Worm (Caenorhabditis elegans) whole organism, L4 larva: ENCODE results near the gene syx-16.

Experiments
- D1046.2 ChIP-seq: fragments of 200-800 bp; sonication (Bioruptor generic); IDR thresholded peaks from 2 replicates; pipeline ENCODE4 v1.3.6; 2022; ENCODE audit warnings: missing genetic modification characterization, missing compliant biosample characterization
- F37D6.2 ChIP-seq: sonication (generic microtip); optimal IDR thresholded peaks from 2 replicates; lab custom pipeline; 2016; ENCODE audit warnings: mild to moderate bottlenecking, missing genetic modification characterization, missing compliant biosample characterization
- F49E8.2 ChIP-seq: sonication (generic microtip); optimal IDR thresholded peaks from 2 replicates; lab custom pipeline; 2016; ENCODE audit warnings: missing compliant biosample characterization, mild to moderate bottlenecking, missing genetic modification characterization, borderline replicate concordance
- R02D3.7 ChIP-seq: fragments of 150-350 bp; sonication (generic microtip); optimal IDR thresholded peaks from 3 replicates; lab custom pipeline; 2014; ENCODE audit warnings: missing biosample characterization, missing genetic modification characterization
- T20F7.1 ChIP-seq: fragments of 200-800 bp; sonication (Bioruptor generic); optimal IDR thresholded peaks from 2 replicates; lab custom pipeline; 2018; ENCODE audit warnings: mild to moderate bottlenecking, missing genetic modification characterization, missing compliant biosample characterization
- Y48G9A.11 ChIP-seq: fragments of 200-800 bp; sonication (Bioruptor generic); IDR thresholded peaks from 2 replicates; pipeline ENCODE4 v1.3.6; 2022; ENCODE audit warnings: missing genetic modification reagents, missing genetic modification characterization, missing compliant biosample characterization
- Y5F2A.4 ChIP-seq: fragments of 200-800 bp; sonication (Bioruptor generic); optimal IDR thresholded peaks from 2 replicates; lab custom pipeline; 2018; ENCODE audit warnings: mild to moderate bottlenecking, missing genetic modification characterization, missing compliant biosample characterization
- aha-1 ChIP-seq: fragments of 150-350 bp; peaks from one replicate; lab custom pipeline; 2014; ENCODE audit warnings: missing biosample characterization, missing genetic modification characterization
- attf-4 ChIP-seq: sonication (generic microtip); optimal IDR thresholded peaks from 3 replicates; lab custom pipeline; 2017; ENCODE audit warnings: missing biosample characterization, missing genetic modification characterization
- ceh-20 ChIP-seq: fragments of 200-800 bp; sonication (Bioruptor generic); IDR thresholded peaks from 2 replicates; pipeline ENCODE4 v1.3.6; 2022; ENCODE audit warnings: missing genetic modification reagents, missing genetic modification characterization, missing compliant biosample characterization
- ceh-44 ChIP-seq: fragments of 200-800 bp; sonication (Bioruptor generic); IDR thresholded peaks from 2 replicates; pipeline ENCODE4 v1.3.6; 2022; ENCODE audit warnings: missing genetic modification reagents, missing genetic modification characterization, missing compliant biosample characterization
- ces-1 ChIP-seq: fragments of 150-350 bp; sonication (generic microtip); optimal IDR thresholded peaks from 4 replicates; lab custom pipeline; 2014; ENCODE audit warnings: missing biosample characterization, missing genetic modification reagents, missing genetic modification characterization
- ctbp-1 ChIP-seq: fragments of 200-800 bp; sonication (Bioruptor generic); IDR thresholded peaks from 2 replicates; pipeline ENCODE4 v1.3.6; 2022; ENCODE audit warnings: missing genetic modification reagents, missing genetic modification characterization, missing compliant biosample characterization
- daf-16 ChIP-seq, 3 experiments: sonication (generic microtip); optimal IDR thresholded peaks; 2 replicates each; lab custom pipeline; 2016 to 2017; ENCODE audit warnings: missing genetic modification characterization in 3 of 3, missing genetic modification reagents in 3 of 3, mild to moderate bottlenecking in 2 of 3, missing compliant biosample characterization in 2 of 3, missing biosample characterization in 1 of 3, moderate library complexity in 1 of 3
- daf-8 ChIP-seq: fragments of 200-800 bp; sonication (Bioruptor generic); IDR thresholded peaks from 2 replicates; pipeline ENCODE4 v1.3.6; 2022; ENCODE audit warnings: missing genetic modification characterization, missing compliant biosample characterization
- dmd-6 ChIP-seq: fragments of 200-800 bp; sonication (Bioruptor generic); IDR thresholded peaks from 2 replicates; pipeline ENCODE4 v1.3.6; 2022; ENCODE audit warnings: missing genetic modification reagents, missing genetic modification characterization, missing compliant biosample characterization
- dve-1 ChIP-seq: sonication (generic microtip); optimal IDR thresholded peaks from 2 replicates; lab custom pipeline; 2017; ENCODE audit warnings: antibody characterized with exemption, mild to moderate bottlenecking, missing genetic modification characterization, missing compliant biosample characterization; ENCODE audit not compliant: insufficient read depth
- egl-27 ChIP-seq: sonication (generic microtip); optimal IDR thresholded peaks from 3 replicates; lab custom pipeline; 2017; ENCODE audit warnings: missing biosample characterization, missing genetic modification reagents, missing genetic modification characterization
- fkh-10 ChIP-seq: fragments of 150-350 bp; optimal IDR thresholded peaks from 2 replicates; lab custom pipeline; 2014; ENCODE audit warnings: missing biosample characterization, missing genetic modification reagents, missing genetic modification characterization
- gei-8 ChIP-seq: fragments of 200-800 bp; sonication (Bioruptor generic); optimal IDR thresholded peaks from 2 replicates; lab custom pipeline; 2018; ENCODE audit warnings: mild to moderate bottlenecking, missing genetic modification characterization, missing compliant biosample characterization
- hlh-11 ChIP-seq: fragments of 200-800 bp; sonication (Bioruptor generic); optimal IDR thresholded peaks from 2 replicates; lab custom pipeline; 2018; ENCODE audit warnings: mild to moderate bottlenecking, missing genetic modification characterization, missing compliant biosample characterization
- lim-7 ChIP-seq: fragments of 200-800 bp; sonication (Bioruptor generic); IDR thresholded peaks from 2 replicates; pipeline ENCODE4 v1.3.6; 2022; ENCODE audit warnings: missing genetic modification characterization, missing compliant biosample characterization
- lin-13 ChIP-seq: fragments of 150-350 bp; optimal IDR thresholded peaks from 2 replicates; lab custom pipeline; 2014; ENCODE audit warnings: missing biosample characterization, missing genetic modification reagents, missing genetic modification characterization
- lin-15B ChIP-seq: fragments of 150-350 bp; sonication (generic microtip); optimal IDR thresholded peaks from 3 replicates; lab custom pipeline; 2014; ENCODE audit warnings: missing biosample characterization, missing genetic modification characterization
- madf-5 ChIP-seq, 2 experiments: fragments of 200-800 bp; sonication (Bioruptor generic); IDR thresholded peaks; 2 replicates each; pipeline ENCODE4 v1.3.6; 2022; ENCODE audit warnings: missing compliant biosample characterization in 2 of 2, missing genetic modification characterization in 2 of 2
- madf-9 ChIP-seq: fragments of 200-800 bp; sonication (Bioruptor generic); conservative IDR thresholded peaks from 2 replicates; pipeline ENCODE4 v1.3.6; 2022; ENCODE audit warnings: missing genetic modification reagents, missing genetic modification characterization, missing compliant biosample characterization
- mdt-29 ChIP-seq: fragments of 200-800 bp; sonication (Bioruptor generic); IDR thresholded peaks from 2 replicates; pipeline ENCODE4 v1.3.6; 2022; ENCODE audit warnings: missing genetic modification reagents, missing genetic modification characterization, missing compliant biosample characterization
- mes-2 ChIP-seq: sonication (generic microtip); optimal IDR thresholded peaks from 2 replicates; lab custom pipeline; 2016; ENCODE audit warnings: missing genotype, mild to moderate bottlenecking, missing genetic modification characterization, missing compliant biosample characterization; ENCODE audit not compliant: poor library complexity, severe bottlenecking
- nhr-10 ChIP-seq: fragments of 150-350 bp; optimal IDR thresholded peaks from 2 replicates; lab custom pipeline; 2014; ENCODE audit warnings: missing biosample characterization, missing genetic modification characterization
- nhr-102 ChIP-seq: sonication (generic microtip); optimal IDR thresholded peaks from 2 replicates; lab custom pipeline; 2016; ENCODE audit warnings: mild to moderate bottlenecking, missing genetic modification characterization, moderate library complexity, missing compliant biosample characterization
- nhr-28 ChIP-seq: fragments of 150-350 bp; optimal IDR thresholded peaks from 2 replicates; lab custom pipeline; 2014; ENCODE audit warnings: missing biosample characterization, missing genetic modification characterization
- nhr-41 ChIP-seq: fragments of 200-800 bp; sonication (Bioruptor generic); IDR thresholded peaks from 2 replicates; pipeline ENCODE4 v1.3.6; 2022; ENCODE audit warnings: missing genetic modification reagents, missing genetic modification characterization, missing compliant biosample characterization
- nhr-6 ChIP-seq: fragments of 150-350 bp; optimal IDR thresholded peaks from 2 replicates; lab custom pipeline; 2014; ENCODE audit warnings: missing biosample characterization, missing genetic modification characterization
- nhr-77 ChIP-seq: fragments of 150-350 bp; optimal IDR thresholded peaks from 2 replicates; lab custom pipeline; 2014; ENCODE audit warnings: missing biosample characterization, missing genetic modification characterization
- pqm-1 ChIP-seq: sonication (generic microtip); optimal IDR thresholded peaks from 2 replicates; lab custom pipeline; 2017; ENCODE audit warnings: missing biosample characterization, missing genetic modification characterization
- saeg-2 ChIP-seq: fragments of 200-800 bp; sonication (Bioruptor generic); IDR thresholded peaks from 2 replicates; pipeline ENCODE4 v1.3.6; 2022; ENCODE audit warnings: missing genetic modification reagents, missing genetic modification characterization, missing compliant biosample characterization
- spr-1 ChIP-seq: sonication (generic microtip); optimal IDR thresholded peaks from 2 replicates; lab custom pipeline; 2016; ENCODE audit warnings: mild to moderate bottlenecking, missing genetic modification characterization, missing compliant biosample characterization
- spr-3 ChIP-seq: fragments of 200-800 bp; sonication (Bioruptor generic); optimal IDR thresholded peaks from 2 replicates; lab custom pipeline; 2018; ENCODE audit warnings: mild to moderate bottlenecking, missing genetic modification characterization, missing compliant biosample characterization
- unc-62 ChIP-seq, 3 experiments: fragments of 150-350 bp in 1 of 3; sonication (generic microtip); optimal IDR thresholded peaks in 2 of 3; peaks in 1 of 3; 1 replicate in 1 of 3; 2 replicates in 2 of 3; lab custom pipeline; 2014 to 2017; ENCODE audit warnings: missing biosample characterization in 3 of 3, missing genetic modification characterization in 3 of 3, missing genetic modification reagents in 3 of 3, missing genotype in 1 of 3
- vab-7 ChIP-seq: fragments of 200-800 bp; sonication (Bioruptor generic); IDR thresholded peaks from 2 replicates; pipeline ENCODE4 v1.3.6; 2022; ENCODE audit warnings: missing genetic modification reagents, missing genetic modification characterization, missing compliant biosample characterization
- ztf-11 ChIP-seq: fragments of 150-350 bp; optimal IDR thresholded peaks from 2 replicates; lab custom pipeline; 2014; ENCODE audit warnings: missing biosample characterization, missing genetic modification characterization

syx-16 gene

ce11 chrIII:5181217-5181616 lies 27.7 kb downstream of the syx-16 start (continued):
- no peak for TF ChIP-seq lin-15B (tag; lab: Kevin White, UChicago)
- TF ChIP-seq mdt-29 (GFP tag; lab: Robert Waterston, UW) = no peak

- TF ChIP-seq gei-8 = no peak
- TF ChIP-seq unc-62 (GFP tag; optimal IDR thresholded peaks at IDR 0.05 in 1 of 2; lab: Kevin White, UChicago) = peak in 1 of 2 experiments; percentile 76
- TF ChIP-seq unc-62 (tag; optimal IDR thresholded peaks at IDR 0.05; lab: Kevin White, UChicago) = no peak
- TF ChIP-seq dmd-6 (GFP tag; lab: Robert Waterston, UW) = peak; percentile 46
- TF ChIP-seq nhr-28 (tag; lab: Kevin White, UChicago) = peak; percentile 31
- no peak for TF ChIP-seq R02D3.7
- TF ChIP-seq hlh-11 = peak; percentile 34
- no peak for TF ChIP-seq egl-27 (tag; lab: Kevin White, UChicago)
- TF ChIP-seq vab-7 = no peak
- TF ChIP-seq daf-16 (GFP tag; optimal IDR thresholded peaks at IDR 0.05; lab: Kevin White, UChicago) = no peak
- peak; percentile 51 for TF ChIP-seq daf-16 (tag; optimal IDR thresholded peaks at IDR 0.05; lab: Kevin White, UChicago)
- TF ChIP-seq dve-1 = peak; percentile 20
- no peak for TF ChIP-seq madf-5 (GFP tag; IDR thresholded peaks at IDR 0.05; lab: Robert Waterston, UW)
- no peak for TF ChIP-seq attf-4 (tag; lab: Kevin White, UChicago)
- no peak for TF ChIP-seq spr-3 (GFP tag; lab: Kevin White, UChicago)
- no peak for TF ChIP-seq Y5F2A.4 (GFP tag; lab: Kevin White, UChicago)
- TF ChIP-seq aha-1 (tag; lab: Kevin White, UChicago) = peak; percentile 22
- no peak for TF ChIP-seq madf-9 (GFP tag; lab: Robert Waterston, UW)
- TF ChIP-seq pqm-1 (tag; lab: Kevin White, UChicago) = peak; percentile 9
These were observed 28.3 kb downstream of the syx-16 start for ce11 chrIII:5180588-5180987.

- TF ChIP-seq lin-13 (GFP tag; lab: Kevin White, UChicago) (no peak), unc-62 (GFP tag; optimal IDR thresholded peaks at IDR 0.05 in 1 of 2; lab: Kevin White, UChicago) (peak in 1 of 2 experiments; percentile 73), unc-62 (tag; optimal IDR thresholded peaks at IDR 0.05; lab: Kevin White, UChicago) (no peak), nhr-10 (tag; lab: Kevin White, UChicago) (no peak)
These were observed 29.7 kb downstream of the syx-16 start for ce11 chrIII:5179166-5179565.

ce11 chrIII:5173622-5174021 lies 35.3 kb downstream of the syx-16 start, which contains the start of gene cid-1:
Gene cid-1, plus strand, starts transcription at chrIII:5173922.
- TF ChIP-seq fkh-10 (no peak), nhr-41 (GFP tag; lab: Robert Waterston, UW) (no peak), aha-1 (tag; lab: Kevin White, UChicago) (peak; percentile 48)

ce11 chrIII:5173139-5173538 lies 35.8 kb downstream of the syx-16 start, which contains the start of gene emb-1:
Gene emb-1, plus strand, starts transcription at chrIII:5173439.
- TF ChIP-seq D1046.2 (GFP tag; lab: Robert Waterston, UW) (no peak), nhr-102 (tag; lab: Kevin White, UChicago) (no peak), spr-1 (tag; lab: Kevin White, UChicago) (no peak), dmd-6 (GFP tag; lab: Robert Waterston, UW) (no peak), T20F7.1 (GFP tag; lab: Kevin White, UChicago) (no peak), nhr-6 (tag; lab: Kevin White, UChicago) (no peak), fkh-10 (no peak), F49E8.2 (no peak), hlh-11 (no peak), ceh-44 (GFP tag; lab: Robert Waterston, UW) (no peak)

ce11 chrIII:5172470-5172869 lies 36.4 kb downstream of the syx-16 start, which contains the start of gene K10D2.5:
Gene K10D2.5, plus strand, starts transcription at chrIII:5172720.
- TF ChIP-seq Y48G9A.11 (GFP tag; lab: Robert Waterston, UW) (peak; percentile 93), ztf-11 (tag; lab: Kevin White, UChicago) (no peak), F49E8.2 (peak; percentile 82), ces-1 (GFP tag; lab: Kevin White, UChicago) (peak; percentile 17), daf-8 (GFP tag; lab: Robert Waterston, UW) (no peak), F37D6.2 (peak; percentile 86), lin-13 (GFP tag; lab: Kevin White, UChicago) (peak; percentile 95), ctbp-1 (GFP tag; lab: Robert Waterston, UW) (peak; percentile 73), nhr-77 (peak; percentile 87), ceh-20 (GFP tag; lab: Robert Waterston, UW) (peak; percentile 93), mdt-29 (GFP tag; lab: Robert Waterston, UW) (peak; percentile 85), saeg-2 (GFP tag; lab: Robert Waterston, UW) (0 out of 2 replicates have a peak, but pooled peaks have one; percentile 60), mes-2 (peak; percentile 100), lim-7 (peak; percentile 58; the same call in 1 of the 2 replicates)
